Worm (Caenorhabditis elegans): ENCODE data around the gene Y50D4C.6.
A peak's percentile ranks its signal among the peaks of the same experiment; 100 is the strongest.

Y50D4C.6 gene

ce11 chrV:975184-975583 is 25.5 kb upstream of the Y50D4C.6 start (continued):
- no peak for TF ChIP-seq Y105C5A.15 (GFP tag; IDR thresholded peaks at IDR 0.05)
- TF ChIP-seq hlh-30 (tag; optimal IDR thresholded peaks at IDR 0.05; ENCODE audit: insufficient read depth) = peak; percentile 44
- peak; percentile 1 for TF ChIP-seq spr-1 (tag; optimal IDR thresholded peaks at IDR 0.05)
- peak; percentile 78 for TF ChIP-seq mep-1 (tag; optimal IDR thresholded peaks at IDR 0.05)
- peak; percentile 9 for TF ChIP-seq mes-2 (tag; optimal IDR thresholded peaks at IDR 0.05; ENCODE audit: poor library complexity, severe bottlenecking)
- TF ChIP-seq skn-1 (tag; optimal IDR thresholded peaks at IDR 0.05) = no peak
- peak in 1 of 2 experiments; percentile 40 for TF ChIP-seq hif-1 (tag; optimal IDR thresholded peaks at IDR 0.05)
- no peak for TF ChIP-seq sdz-12 (GFP tag; optimal IDR thresholded peaks at IDR 0.05)
- no peak for TF ChIP-seq ztf-11 (tag; optimal IDR thresholded peaks at IDR 0.05)
- peak; percentile 53 for TF ChIP-seq dve-1 (tag; optimal IDR thresholded peaks at IDR 0.05; ENCODE audit: insufficient read depth)
- TF ChIP-seq lin-13 (GFP tag; optimal IDR thresholded peaks at IDR 0.05) = no peak

ce11 chrV:969005-969562 is 19.4 kb upstream of the Y50D4C.6 start:
- no peak for TF ChIP-seq F26F4.8 (GFP tag; conservative IDR thresholded peaks at IDR 0.05)
- TF ChIP-seq ceh-44 (GFP tag; IDR thresholded peaks at IDR 0.05) = no peak
- TF ChIP-seq unc-130 (GFP tag; optimal IDR thresholded peaks at IDR 0.05) = peak; percentile 13
- peak in 1 of 2 experiments; percentile 47 for TF ChIP-seq lsy-2 (tag; optimal IDR thresholded peaks at IDR 0.05)
- no peak for TF ChIP-seq aly-2 (tag; optimal IDR thresholded peaks at IDR 0.05)
- 0 out of 2 replicates have a peak, but pooled peaks have one; percentile 12 for TF ChIP-seq snpc-1.2 (GFP tag; IDR thresholded peaks at IDR 0.05)
- TF ChIP-seq F49E8.2 (tag; optimal IDR thresholded peaks at IDR 0.05; ENCODE audit: borderline replicate concordance) = peak; percentile 75

DNA sequence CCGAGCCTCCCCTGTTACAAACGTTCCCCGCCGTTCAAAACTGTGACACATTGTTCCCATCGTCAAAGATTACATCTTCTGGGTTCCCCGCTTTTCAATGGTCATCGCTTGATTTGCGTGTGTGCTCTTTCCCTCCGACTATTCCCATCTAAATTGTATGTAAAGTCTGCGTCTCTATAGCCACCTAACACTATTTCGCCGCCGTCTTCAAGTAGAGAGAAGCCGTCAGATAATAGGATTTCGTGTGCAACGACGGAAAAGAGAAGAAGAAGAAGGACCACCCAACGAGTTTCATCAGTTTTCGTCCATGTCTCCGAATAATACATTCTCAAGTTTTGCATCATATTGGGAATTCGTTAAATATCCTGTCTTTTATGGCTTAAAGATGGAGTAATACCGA is 16.5 kb upstream of the Y50D4C.6 start:
- TF ChIP-seq fkh-10 (GFP tag; optimal IDR thresholded peaks at IDR 0.05) = peak; percentile 92
- no peak for TF ChIP-seq nhr-10 (tag; optimal IDR thresholded peaks at IDR 0.05)
- TF ChIP-seq hmg-1.1 (GFP tag; IDR thresholded peaks at IDR 0.05) = peak; percentile 45; the same call in 1 of the 2 replicates
- no peak for TF ChIP-seq nhr-48 (tag; optimal IDR thresholded peaks at IDR 0.05)
- TF ChIP-seq mdt-29 (GFP tag; IDR thresholded peaks at IDR 0.05) = no peak
- TF ChIP-seq lin-13 (GFP tag; optimal IDR thresholded peaks at IDR 0.05) = no peak
- no peak for TF ChIP-seq hif-1 (tag; optimal IDR thresholded peaks at IDR 0.05)
- TF ChIP-seq dmd-9 (GFP tag; IDR thresholded peaks at IDR 0.05) = no peak
- no peak for TF ChIP-seq nhr-11 (tag; optimal IDR thresholded peaks at IDR 0.05)
- TF ChIP-seq daf-12 (tag; optimal IDR thresholded peaks at IDR 0.05) = no peak
- no peak for TF ChIP-seq F49E8.2 (tag; optimal IDR thresholded peaks at IDR 0.05; ENCODE audit: borderline replicate concordance)
- TF ChIP-seq lsy-2 (tag; optimal IDR thresholded peaks at IDR 0.05) = peak in 1 of 2 experiments; percentile 12
- TF ChIP-seq cey-2 (tag; optimal IDR thresholded peaks at IDR 0.05; ENCODE audit: borderline replicate concordance, insufficient read depth) = no peak
- no peak for TF ChIP-seq pha-4 (GFP tag; IDR thresholded peaks at IDR 0.05)
- no peak for TF ChIP-seq pha-4 (tag; optimal IDR thresholded peaks at IDR 0.05)
- no peak for TF ChIP-seq snpc-4 (tag; optimal IDR thresholded peaks at IDR 0.05)
- no peak for TF ChIP-seq ama-1 (optimal IDR thresholded peaks at IDR 0.05)
- peak; percentile 73 for TF ChIP-seq ces-1 (GFP tag; optimal IDR thresholded peaks at IDR 0.05)
- no peak for TF ChIP-seq D1046.2 (GFP tag; IDR thresholded peaks at IDR 0.05)

- TF ChIP-seq saeg-2 (GFP tag; IDR thresholded peaks at IDR 0.05) = no peak
- no peak for TF ChIP-seq dmd-8 (GFP tag; IDR thresholded peaks at IDR 0.05)
- no peak for TF ChIP-seq zfp-3 (GFP tag; conservative IDR thresholded peaks at IDR 0.05)
- TF ChIP-seq dve-1 (tag; optimal IDR thresholded peaks at IDR 0.05; ENCODE audit: insufficient read depth) = peak; percentile 26
- peak in 1 of 2 experiments; percentile 51 for TF ChIP-seq lsy-2 (tag; optimal IDR thresholded peaks at IDR 0.05)
- peak; percentile 1 for TF ChIP-seq nhr-28 (tag; optimal IDR thresholded peaks at IDR 0.05)
- TF ChIP-seq mep-1 (tag; optimal IDR thresholded peaks at IDR 0.05) = peak; percentile 45
- TF ChIP-seq daf-16 (GFP tag; optimal IDR thresholded peaks at IDR 0.05) = no peak
- peak; percentile 42 for TF ChIP-seq daf-16 (tag; optimal IDR thresholded peaks at IDR 0.05)
- peak; percentile 31 for TF ChIP-seq lin-38 (GFP tag; IDR thresholded peaks at IDR 0.05)
- peak; percentile 22 for TF ChIP-seq hlh-30 (tag; optimal IDR thresholded peaks at IDR 0.05; ENCODE audit: insufficient read depth)
- peak; percentile 82 for TF ChIP-seq dpl-1 (GFP tag; optimal IDR thresholded peaks at IDR 0.05)
Measured at ce11 chrV:964739-965283, 15.2 kb upstream of the Y50D4C.6 start, which contains the start of gene sqv-6. Gene sqv-6 (minus strand): TSS chrV:964789.

Data from whole organism, L4 larva.